Fruit fly (Drosophila melanogaster): ENCODE results near the gene CG7218.

The CG7218 gene

DNA sequence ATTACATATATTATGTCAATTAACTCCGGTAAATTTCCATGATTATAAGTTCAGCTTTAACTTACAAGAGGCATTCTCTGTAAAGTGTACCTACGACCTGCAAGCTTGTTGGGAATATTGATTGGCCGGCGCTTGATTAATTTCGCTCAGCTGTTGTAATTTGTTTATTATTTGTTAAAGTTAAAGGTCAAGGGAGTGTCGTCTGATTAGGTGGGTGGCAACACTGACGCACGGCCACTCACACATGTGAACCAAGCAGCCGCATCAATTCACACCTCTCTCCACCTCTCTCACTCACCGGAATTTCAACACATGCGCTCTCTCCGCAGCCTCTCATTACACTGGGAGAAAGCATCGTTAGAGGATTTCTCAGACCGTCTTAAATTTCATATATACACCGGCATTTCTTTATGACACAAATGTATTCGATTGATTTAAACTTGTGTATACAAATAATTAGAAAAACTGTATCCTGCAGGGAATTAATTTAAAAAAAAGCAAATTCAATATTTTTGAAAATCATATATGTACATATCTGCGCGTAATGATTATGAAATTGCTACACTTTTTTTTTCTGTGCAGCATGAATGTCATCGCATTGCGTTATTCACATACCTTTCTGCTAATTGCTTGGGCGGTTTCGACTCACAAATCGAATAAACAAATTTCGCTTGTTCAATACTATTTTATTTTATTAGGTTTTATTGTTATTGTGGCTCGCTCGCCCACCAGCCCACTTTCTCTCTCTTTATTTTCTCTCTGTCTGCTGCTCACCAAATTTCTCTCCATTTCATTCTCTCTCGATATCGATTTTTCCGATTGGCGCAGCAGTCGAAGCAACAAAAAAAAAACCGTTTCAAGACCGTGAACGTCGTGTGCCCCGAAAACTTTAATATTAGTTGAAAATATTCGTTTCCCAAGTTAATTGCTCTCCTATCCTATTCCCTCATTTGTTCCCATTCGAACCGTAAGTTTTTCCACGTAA is 8.1 kb upstream of the CG7218 start (continued):
- TF ChIP-seq ssp (GFP tag; IDR thresholded peaks at IDR 0.05) (peak; percentile 81), CG10565 (GFP tag; optimal IDR thresholded peaks at IDR 0.05) (peak; percentile 73), caup (GFP tag; optimal IDR thresholded peaks at IDR 0.05; ENCODE audit: severe bottlenecking) (peak; percentile 93), ems (GFP tag; optimal IDR thresholded peaks at IDR 0.05) (peak; percentile 80), onecut (GFP tag; IDR thresholded peaks at IDR 0.05) (peak; percentile 100), dmrt99B (tag; optimal IDR thresholded peaks at IDR 0.05) (peak; percentile 95), dysf (GFP tag; IDR thresholded peaks at IDR 0.05) (peak; percentile 92), Dip2 (GFP tag; IDR thresholded peaks at IDR 0.05) (peak; percentile 40; the same call in 1 of the 2 replicates), sob (GFP tag; IDR thresholded peaks at IDR 0.05) (peak; percentile 90), salm (tag; optimal IDR thresholded peaks at IDR 0.05) (peak; percentile 91), D19B (GFP tag; optimal IDR thresholded peaks at IDR 0.05) (peak; percentile 73), slp2 (GFP tag; optimal IDR thresholded peaks at IDR 0.05) (peak; percentile 90), CoRest (tag; optimal IDR thresholded peaks at IDR 0.05) (peak; percentile 96), gcm2 (GFP tag; optimal IDR thresholded peaks at IDR 0.05) (peak; percentile 89), Sry-δ (GFP tag; optimal IDR thresholded peaks at IDR 0.05) (peak; percentile 55), NK7.1 (GFP tag; optimal IDR thresholded peaks at IDR 0.05) (peak; percentile 78), CG14014 (GFP tag; IDR thresholded peaks at IDR 0.05) (peak; percentile 84), sens (GFP tag) (peak; percentile 99), da (GFP tag; optimal IDR thresholded peaks at IDR 0.05) (peak; percentile 70), mirr (GFP tag; optimal IDR thresholded peaks at IDR 0.05) (no peak), ham (GFP tag; IDR thresholded peaks at IDR 0.05) (no peak), sd (tag; optimal IDR thresholded peaks at IDR 0.05) (peak; percentile 94), grau (tag; optimal IDR thresholded peaks at IDR 0.05) (peak; percentile 94), Ravus (GFP tag; IDR thresholded peaks at IDR 0.05) (peak; percentile 61), Sin3A (optimal IDR thresholded peaks at IDR 0.05) (no peak), gce (GFP tag; IDR thresholded peaks at IDR 0.05) (peak; percentile 79; the same call in 2 of the 3 replicates), fd96Cb (tag; optimal IDR thresholded peaks at IDR 0.05) (peak; percentile 95), lola (GFP tag; optimal IDR thresholded peaks at IDR 0.05) (peak in 1 of 3 experiments; percentile 94), luna (GFP tag; optimal IDR thresholded peaks at IDR 0.05) (peak; percentile 52), CG18262 (tag; optimal IDR thresholded peaks at IDR 0.05) (peak; percentile 96), twi (tag; optimal IDR thresholded peaks at IDR 0.05) (peak; percentile 86), tna (GFP tag; IDR thresholded peaks at IDR 0.05; ENCODE audit: partially characterized antibody) (no peak), Ssrp (tag; optimal IDR thresholded peaks at IDR 0.05) (peak; percentile 98), sug (tag; optimal IDR thresholded peaks at IDR 0.05) (peak; percentile 89), CG14441 (GFP tag; IDR thresholded peaks at IDR 0.05) (peak; percentile 87), MTF-1 (GFP tag; optimal IDR thresholded peaks at IDR 0.05; ENCODE audit: borderline replicate concordance) (peak; percentile 71), Oaz (GFP tag; IDR thresholded peaks at IDR 0.05) (peak; percentile 77), Hand (GFP tag; optimal IDR thresholded peaks at IDR 0.05) (peak; percentile 93), CG1832 (GFP tag; optimal IDR thresholded peaks at IDR 0.05) (no peak), CG31365 (tag; optimal IDR thresholded peaks at IDR 0.05) (peak; percentile 73), psq (GFP tag; optimal IDR thresholded peaks at IDR 0.05) (peak; percentile 66), CG7357 (GFP tag; IDR thresholded peaks at IDR 0.05) (peak; percentile 81), Myb (GFP tag; optimal IDR thresholded peaks at IDR 0.05) (peak; percentile 69), Atf3 (GFP tag; optimal IDR thresholded peaks at IDR 0.05) (peak; percentile 88), ab (GFP tag; optimal IDR thresholded peaks at IDR 0.05) (peak; percentile 80), CG15479 (GFP tag; optimal IDR thresholded peaks at IDR 0.05) (peak; percentile 45), HLH4C (GFP tag; IDR thresholded peaks at IDR 0.05; ENCODE audit: partially characterized antibody) (0 out of 3 replicates have a peak, but pooled peaks have one; percentile 29), CG10462 (GFP tag; optimal IDR thresholded peaks at IDR 0.05) (peak; percentile 93)

Measured in whole organism, embryonic.